Fruit fly (Drosophila melanogaster) whole organism, embryonic: ENCODE measurements around the gene Ublcp1.

Experiments used
- CG31365 ChIP-seq: fragments of 200-800 bp; sonication (Bioruptor generic); optimal IDR thresholded peaks from 2 replicates; lab custom pipeline; 2018; ENCODE audit warnings: missing biosample characterization, mild to moderate bottlenecking, missing genetic modification characterization
- CG32772 ChIP-seq: fragments of 200-800 bp; sonication (Bioruptor generic); IDR thresholded peaks from 2 replicates; pipeline ENCODE4 v1.3.6; 2022; ENCODE audit warnings: missing biosample characterization, missing genetic modification characterization
- Dek ChIP-seq: fragments of 200-800 bp; sonication (Bioruptor generic); optimal IDR thresholded peaks from 3 replicates; lab custom pipeline; 2019; ENCODE audit warnings: missing biosample characterization, mild to moderate bottlenecking, missing genetic modification characterization, moderate library complexity
- HHEX ChIP-seq: fragments of 200-800 bp; sonication (Bioruptor generic); optimal IDR thresholded peaks from 3 replicates; lab custom pipeline; 2017; ENCODE audit warnings: missing biosample characterization, mild to moderate bottlenecking, missing genetic modification characterization, missing genetic modification reagents
- Hsf ChIP-seq: fragments of 200-800 bp; sonication (Bioruptor generic); optimal IDR thresholded peaks from 3 replicates; lab custom pipeline; 2016; ENCODE audit warnings: missing biosample characterization, missing genetic modification characterization
- fru ChIP-seq: fragments of >200 bp; optimal IDR thresholded peaks from 2 replicates; lab custom pipeline; 2017
- mam ChIP-seq: fragments of 200-800 bp; sonication (Bioruptor generic); optimal IDR thresholded peaks from 3 replicates; lab custom pipeline; 2016; ENCODE audit warnings: missing biosample characterization, missing genetic modification characterization
- unc-4 ChIP-seq: fragments of 200-800 bp; sonication (Bioruptor generic); IDR thresholded peaks from 2 replicates; pipeline ENCODE4 v1.3.6; 2022; ENCODE audit warnings: missing biosample characterization, missing genetic modification characterization; ENCODE audit not compliant: partially characterized antibody

dm6 chr3R:23081265-23081664 lies 20.0 kb downstream of the Ublcp1 start:
- no peak for TF ChIP-seq CG31365 (tag; lab: Kevin White, UChicago)
- TF ChIP-seq fru: no peak
- no peak for TF ChIP-seq HHEX
- no peak for TF ChIP-seq CG32772 (GFP tag; lab: Robert Waterston, UW)
- no peak for TF ChIP-seq Dek
- TF ChIP-seq Hsf: no peak
- TF ChIP-seq unc-4 (GFP tag; lab: Robert Waterston, UW): no peak
- no peak for TF ChIP-seq mam
